Worm (Caenorhabditis elegans): ENCODE measurements around the gene attf-4.

attf-4 gene

DNA sequence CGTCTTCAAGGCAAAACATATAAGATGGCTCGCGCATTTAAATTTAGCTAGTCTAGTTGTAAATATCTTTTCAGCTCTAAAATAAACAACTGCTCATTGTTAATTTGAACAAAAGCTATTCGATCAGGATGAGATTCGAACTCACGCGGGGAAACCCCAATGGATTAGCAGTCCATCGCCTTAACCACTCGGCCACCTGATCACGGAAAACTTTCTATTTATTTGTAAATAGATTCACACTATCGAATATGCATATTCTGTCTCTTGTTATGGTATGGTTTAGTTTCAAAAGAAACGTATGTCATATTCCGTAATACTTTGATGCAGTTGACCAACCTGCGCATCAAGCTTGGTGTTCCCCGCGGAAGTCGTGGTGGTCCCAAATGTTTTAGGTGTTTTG is 24.2 kb upstream of the attf-4 start (continued):
- TF ChIP-seq ctbp-1 (GFP tag; IDR thresholded peaks at IDR 0.05), result no peak

- TF ChIP-seq lin-1 (GFP tag; IDR thresholded peaks at IDR 0.05) (no peak), mdt-29 (GFP tag; IDR thresholded peaks at IDR 0.05) (no peak), nhr-237 (tag; optimal IDR thresholded peaks at IDR 0.05) (no peak), nhr-102 (tag; optimal IDR thresholded peaks at IDR 0.05) (no peak), unc-130 (GFP tag; optimal IDR thresholded peaks at IDR 0.05) (no peak)
These were observed 23.6 kb upstream of the attf-4 start, which contains the start of gene clc-10 for ce11 chrIII:6056770-6057169. Gene clc-10, plus strand, starts transcription at chrIII:6057070.

ce11 chrIII:6064779-6065178 is 15.6 kb upstream of the attf-4 start:
- TF ChIP-seq Y48G9A.11 (GFP tag; IDR thresholded peaks at IDR 0.05), result peak; percentile 98

DNA sequence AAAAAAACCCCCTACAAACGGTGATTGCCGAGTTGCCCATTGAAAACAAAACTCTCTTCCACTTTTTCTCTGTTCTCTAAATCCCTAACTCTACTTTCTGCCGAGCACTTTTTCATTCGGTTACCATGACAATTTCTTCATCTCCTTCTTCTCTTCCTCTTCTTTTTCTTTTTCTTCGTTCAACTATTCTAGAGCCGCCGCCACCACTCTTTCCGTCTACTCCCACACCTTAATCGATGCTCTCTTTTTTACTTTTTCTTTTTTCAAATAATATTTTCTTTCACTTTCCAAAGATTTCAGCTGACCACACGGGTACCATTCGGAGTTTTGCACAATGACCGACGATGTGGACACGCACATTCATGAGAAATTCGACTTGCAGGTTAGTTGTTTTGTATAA is 12.8 kb upstream of the attf-4 start, which contains the start of gene mapk-15:
mapk-15 (plus strand) TSS at position 301 of the 400 bp plus-strand sequence.
- TF ChIP-seq tra-1 (GFP tag; IDR thresholded peaks at IDR 0.05), result no peak
- TF ChIP-seq F26F4.8 (GFP tag; conservative IDR thresholded peaks at IDR 0.05), result no peak
- TF ChIP-seq nhr-76 (tag; optimal IDR thresholded peaks at IDR 0.05), result no peak
- no peak for TF ChIP-seq ceh-20 (GFP tag; IDR thresholded peaks at IDR 0.05)
- no peak for TF ChIP-seq R02D3.7 (tag; optimal IDR thresholded peaks at IDR 0.05)
- no peak for TF ChIP-seq nhr-41 (GFP tag; IDR thresholded peaks at IDR 0.05)
- TF ChIP-seq mdl-1 (tag; optimal IDR thresholded peaks at IDR 0.05), result no peak
- no peak for TF ChIP-seq skn-1 (tag; optimal IDR thresholded peaks at IDR 0.05)
- TF ChIP-seq jun-1 (tag; optimal IDR thresholded peaks at IDR 0.05), result no peak
- no peak for TF ChIP-seq hlh-11 (tag; optimal IDR thresholded peaks at IDR 0.05)
- no peak for TF ChIP-seq nhr-111 (GFP tag; optimal IDR thresholded peaks at IDR 0.05)

DNA sequence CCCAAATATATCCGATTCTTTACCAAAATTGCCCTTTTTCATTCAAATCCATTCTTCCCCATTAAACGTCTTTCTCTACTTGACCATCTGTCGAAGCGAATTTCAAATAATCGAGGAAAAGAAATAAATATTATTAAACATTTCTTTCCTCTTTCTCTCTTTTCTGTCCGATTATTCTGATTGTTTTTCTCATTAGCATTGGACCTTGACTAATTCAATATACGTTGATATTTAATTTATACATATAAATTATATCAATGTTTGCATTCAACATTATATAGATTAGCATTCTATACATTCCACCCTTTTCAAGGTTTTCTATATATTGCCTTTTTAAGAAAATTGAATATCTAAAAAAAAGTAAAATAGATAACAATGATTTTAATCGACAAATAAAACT is 7.4 kb upstream of the attf-4 start:
- TF ChIP-seq ztf-11 (tag; optimal IDR thresholded peaks at IDR 0.05) (no peak), mep-1 (tag; optimal IDR thresholded peaks at IDR 0.05) (peak; percentile 7), ZK546.5 (tag; optimal IDR thresholded peaks at IDR 0.05) (no peak)

- TF ChIP-seq mxl-2 (GFP tag; conservative IDR thresholded peaks at IDR 0.05) (no peak), ceh-20 (GFP tag; IDR thresholded peaks at IDR 0.05) (no peak), nhr-102 (tag; optimal IDR thresholded peaks at IDR 0.05) (no peak), unc-39 (tag; optimal IDR thresholded peaks at IDR 0.05) (no peak), T26A8.4 (GFP tag; IDR thresholded peaks at IDR 0.05) (no peak), Y48G9A.11 (GFP tag; IDR thresholded peaks at IDR 0.05) (no peak), tag-97 (GFP tag; IDR thresholded peaks at IDR 0.05) (no peak), spr-3 (GFP tag; optimal IDR thresholded peaks at IDR 0.05) (no peak), lin-1 (GFP tag; IDR thresholded peaks at IDR 0.05) (no peak), dmd-6 (GFP tag; IDR thresholded peaks at IDR 0.05) (no peak), ztf-7 (tag; optimal IDR thresholded peaks at IDR 0.05) (no peak), zag-1 (tag; optimal IDR thresholded peaks at IDR 0.05) (no peak), nhr-76 (tag; optimal IDR thresholded peaks at IDR 0.05) (no peak), attf-4 (tag; optimal IDR thresholded peaks at IDR 0.05) (no peak), ceh-28 (tag; optimal IDR thresholded peaks at IDR 0.05) (no peak), sdz-12 (GFP tag; optimal IDR thresholded peaks at IDR 0.05) (no peak), skn-1 (tag; optimal IDR thresholded peaks at IDR 0.05) (no peak), spr-1 (tag; optimal IDR thresholded peaks at IDR 0.05) (no peak)
These were observed 6.6 kb upstream of the attf-4 start for ce11 chrIII:6073673-6074331.

Data from whole organism, L4 larva.